Worm (Caenorhabditis elegans) whole organism, L3 larva: Measurements from ENCODE around the gene srh-287.

Source experiments
- ZK546.5 ChIP-seq: sonication (generic microtip); optimal IDR thresholded peaks from 2 replicates; lab custom pipeline; 2017; ENCODE audit warnings: missing biosample characterization, missing genetic modification characterization
- aly-2 ChIP-seq: fragments of 150-350 bp; optimal IDR thresholded peaks from 2 replicates; lab custom pipeline; 2014; ENCODE audit warnings: missing biosample characterization, missing genetic modification characterization
- ama-1 ChIP-seq: fragments of 150-350 bp; optimal IDR thresholded peaks from 2 replicates; lab custom pipeline; 2018
- ceh-16 ChIP-seq: sonication (generic microtip); optimal IDR thresholded peaks from 2 replicates; lab custom pipeline; 2017; ENCODE audit warnings: missing biosample characterization, missing genetic modification characterization
- elt-3 ChIP-seq, 3 experiments: fragments of 150-350 bp in 1 of 3; sonication (generic microtip) in 2 of 3; optimal IDR thresholded peaks; 2 replicates in 2 of 3; 4 replicates in 1 of 3; lab custom pipeline; 2014 to 2017; ENCODE audit warnings: missing biosample characterization in 3 of 3, missing genetic modification characterization in 3 of 3
- jun-1 ChIP-seq: fragments of 150-350 bp; optimal IDR thresholded peaks from 2 replicates; lab custom pipeline; 2014; ENCODE audit warnings: missing biosample characterization, missing genetic modification reagents, missing genetic modification characterization
- mdl-1 ChIP-seq: fragments of 150-350 bp; optimal IDR thresholded peaks from 2 replicates; lab custom pipeline; 2014; ENCODE audit warnings: missing biosample characterization, missing genetic modification characterization
- nhr-11 ChIP-seq: fragments of 150-350 bp; optimal IDR thresholded peaks from 2 replicates; lab custom pipeline; 2014; ENCODE audit warnings: missing biosample characterization, missing genetic modification characterization
- nhr-12 ChIP-seq: fragments of 150-350 bp; optimal IDR thresholded peaks from 2 replicates; lab custom pipeline; 2014; ENCODE audit warnings: missing biosample characterization, missing genetic modification characterization
- nhr-77 ChIP-seq: fragments of 150-350 bp; optimal IDR thresholded peaks from 2 replicates; lab custom pipeline; 2014; ENCODE audit warnings: missing biosample characterization, missing genetic modification characterization
- pha-4 ChIP-seq: fragments of 150-350 bp; optimal IDR thresholded peaks from 2 replicates; lab custom pipeline; 2014; ENCODE audit warnings: missing biosample characterization, missing genetic modification reagents, missing genetic modification characterization
- unc-39 ChIP-seq: sonication (generic microtip); optimal IDR thresholded peaks from 4 replicates; lab custom pipeline; 2017; ENCODE audit warnings: missing biosample characterization, missing genetic modification characterization
- zag-1 ChIP-seq: fragments of 150-350 bp; optimal IDR thresholded peaks from 2 replicates; lab custom pipeline; 2014; ENCODE audit warnings: missing biosample characterization, missing genetic modification characterization

- TF ChIP-seq nhr-77 (tag; lab: Kevin White, UChicago) (no peak), jun-1 (tag; lab: Kevin White, UChicago) (no peak), nhr-12 (tag; lab: Kevin White, UChicago) (no peak), nhr-11 (tag; lab: Kevin White, UChicago) (no peak), ZK546.5 (tag; lab: Kevin White, UChicago) (no peak), elt-3 (tag; optimal IDR thresholded peaks at IDR 0.05; lab: Kevin White, UChicago) (no peak), aly-2 (tag; lab: Kevin White, UChicago) (no peak), pha-4 (tag; lab: Kevin White, UChicago) (no peak), ceh-16 (tag; lab: Kevin White, UChicago) (no peak), unc-39 (tag; lab: Kevin White, UChicago) (no peak), ama-1 (lab: Kevin White, UChicago) (no peak), zag-1 (tag; lab: Kevin White, UChicago) (no peak), mdl-1 (tag; lab: Kevin White, UChicago) (no peak)
Observed at ce11 chrV:17819704-17820103, 19.1 kb downstream of the srh-287 start.
